Worm (Caenorhabditis elegans) whole organism, L1 larva: ENCODE data around the gene sor-1.

Experiments
- F16B12.6 ChIP-seq: fragments of 150-350 bp; optimal IDR thresholded peaks from 2 replicates; lab custom pipeline; 2014; ENCODE audit warnings: missing biosample characterization, missing genetic modification characterization
- alr-1 ChIP-seq: fragments of 200-800 bp; sonication (Bioruptor generic); optimal IDR thresholded peaks from 2 replicates; lab custom pipeline; 2018; ENCODE audit warnings: borderline replicate concordance, mild to moderate bottlenecking, missing genetic modification characterization, missing compliant biosample characterization
- aly-2 ChIP-seq: fragments of 150-350 bp; optimal IDR thresholded peaks from 2 replicates; lab custom pipeline; 2014; ENCODE audit warnings: missing biosample characterization, missing genetic modification characterization
- blmp-1 ChIP-seq: fragments of 150-350 bp; optimal IDR thresholded peaks from 2 replicates; lab custom pipeline; 2014; ENCODE audit warnings: missing biosample characterization, missing genetic modification characterization
- ceh-8 ChIP-seq: fragments of 200-800 bp; sonication (Bioruptor generic); optimal IDR thresholded peaks from 2 replicates; lab custom pipeline; 2018; ENCODE audit warnings: mild to moderate bottlenecking, missing genetic modification characterization, moderate library complexity, missing compliant biosample characterization
- ceh-88 ChIP-seq: fragments of 200-800 bp; sonication (Bioruptor generic); IDR thresholded peaks from 2 replicates; pipeline ENCODE4 v1.3.6; 2022; ENCODE audit warnings: missing genetic modification characterization, missing compliant biosample characterization
- dsc-1 ChIP-seq: sonication (generic microtip); optimal IDR thresholded peaks from 2 replicates; lab custom pipeline; 2016; ENCODE audit warnings: mild to moderate bottlenecking, missing genetic modification characterization, missing compliant biosample characterization
- efl-1 ChIP-seq, 4 experiments: fragments of 150-350 bp; optimal IDR thresholded peaks in 3 of 4; peaks in 1 of 4; 1 replicate in 1 of 4; 2 replicates in 3 of 4; lab custom pipeline; 2014; ENCODE audit warnings: missing biosample characterization in 2 of 4, missing genetic modification characterization in 2 of 4, missing genetic modification reagents in 2 of 4
- elt-3 ChIP-seq, 6 experiments: fragments of 150-350 bp in 1 of 6; sonication (generic microtip); optimal IDR thresholded peaks; 2 replicates each; lab custom pipeline; 2017 to 2018; ENCODE audit warnings: missing biosample characterization in 6 of 6, missing genetic modification characterization in 6 of 6, inconsistent platforms in 1 of 6
- fkh-4 ChIP-seq: sonication (generic microtip); optimal IDR thresholded peaks from 2 replicates; lab custom pipeline; 2016; ENCODE audit warnings: missing compliant biosample characterization, missing genetic modification characterization, borderline replicate concordance
- fkh-8 ChIP-seq: sonication (generic microtip); optimal IDR thresholded peaks from 2 replicates; lab custom pipeline; 2016; ENCODE audit warnings: mild to moderate bottlenecking, missing genetic modification characterization, missing compliant biosample characterization
- fos-1 ChIP-seq: fragments of 150-350 bp; optimal IDR thresholded peaks from 2 replicates; lab custom pipeline; 2014; ENCODE audit warnings: missing biosample characterization, missing genetic modification characterization
- hlh-17 ChIP-seq: fragments of 200-800 bp; sonication (Bioruptor generic); optimal IDR thresholded peaks from 2 replicates; lab custom pipeline; 2018; ENCODE audit warnings: missing genetic modification characterization, mild to moderate bottlenecking, missing compliant biosample characterization, moderate library complexity, borderline replicate concordance
- hlh-4 ChIP-seq: sonication (generic microtip); optimal IDR thresholded peaks from 2 replicates; lab custom pipeline; 2016; ENCODE audit warnings: mild to moderate bottlenecking, missing genetic modification characterization, missing compliant biosample characterization
- irx-1 ChIP-seq: sonication (generic microtip); optimal IDR thresholded peaks from 2 replicates; lab custom pipeline; 2016; ENCODE audit warnings: missing genetic modification characterization, missing compliant biosample characterization
- jun-1 ChIP-seq: fragments of 150-350 bp; optimal IDR thresholded peaks from 2 replicates; lab custom pipeline; 2014; ENCODE audit warnings: missing biosample characterization, missing genetic modification reagents, missing genetic modification characterization
- lin-13 ChIP-seq: fragments of 150-350 bp; optimal IDR thresholded peaks from 2 replicates; lab custom pipeline; 2014; ENCODE audit warnings: missing biosample characterization, missing genetic modification reagents, missing genetic modification characterization
- lin-35 ChIP-seq, 2 experiments: fragments of 150-350 bp; optimal IDR thresholded peaks; 2 replicates each; lab custom pipeline; 2014; ENCODE audit warnings: missing biosample characterization in 2 of 2, missing genetic modification characterization in 2 of 2, missing genetic modification reagents in 2 of 2
- lir-3 ChIP-seq: sonication (generic microtip); optimal IDR thresholded peaks from 2 replicates; lab custom pipeline; 2016; ENCODE audit warnings: mild to moderate bottlenecking, missing genetic modification characterization, moderate library complexity, missing compliant biosample characterization; ENCODE audit not compliant: poor library complexity
- lsy-2 ChIP-seq, 2 experiments: fragments of 150-350 bp; optimal IDR thresholded peaks; 2 replicates each; lab custom pipeline; 2014; ENCODE audit warnings: missing biosample characterization in 2 of 2, missing genetic modification characterization in 2 of 2
- mef-2 ChIP-seq: fragments of 150-350 bp; optimal IDR thresholded peaks from 2 replicates; lab custom pipeline; 2014; ENCODE audit warnings: missing biosample characterization, missing genetic modification characterization
- mep-1 ChIP-seq: fragments of 150-350 bp; optimal IDR thresholded peaks from 2 replicates; lab custom pipeline; 2014; ENCODE audit warnings: missing biosample characterization, missing genetic modification characterization
- nhr-20 ChIP-seq: sonication (generic microtip); optimal IDR thresholded peaks from 2 replicates; lab custom pipeline; 2016; ENCODE audit warnings: mild to moderate bottlenecking, missing genetic modification characterization, missing compliant biosample characterization
- nhr-76 ChIP-seq: sonication (generic microtip); optimal IDR thresholded peaks from 2 replicates; lab custom pipeline; 2017; ENCODE audit warnings: missing biosample characterization, missing genetic modification characterization
- nhr-77 ChIP-seq: fragments of 150-350 bp; optimal IDR thresholded peaks from 2 replicates; lab custom pipeline; 2014; ENCODE audit warnings: missing biosample characterization, missing genetic modification characterization
- nhr-85 ChIP-seq: sonication (generic microtip); peaks from one replicate; lab custom pipeline; 2016; ENCODE audit warnings: missing genetic modification characterization, inconsistent platforms, missing compliant biosample characterization
- nhr-90 ChIP-seq: sonication (generic microtip); optimal IDR thresholded peaks from 2 replicates; lab custom pipeline; 2016; ENCODE audit warnings: mild to moderate bottlenecking, missing genetic modification characterization, missing compliant biosample characterization; ENCODE audit not compliant: poor library complexity
- pqm-1 ChIP-seq: sonication (generic microtip); optimal IDR thresholded peaks from 3 replicates; lab custom pipeline; 2017; ENCODE audit warnings: missing biosample characterization, missing genetic modification characterization
- rnt-1 ChIP-seq: sonication (generic microtip); optimal IDR thresholded peaks from 2 replicates; lab custom pipeline; 2016; ENCODE audit warnings: mild to moderate bottlenecking, missing genetic modification characterization, moderate library complexity, missing compliant biosample characterization
- snu-23 ChIP-seq: sonication (generic microtip); optimal IDR thresholded peaks from 2 replicates; lab custom pipeline; 2016; ENCODE audit warnings: missing genetic modification characterization, missing compliant biosample characterization
- sox-4 ChIP-seq: sonication (generic microtip); optimal IDR thresholded peaks from 2 replicates; lab custom pipeline; 2016; ENCODE audit warnings: missing genetic modification characterization, missing compliant biosample characterization
- tbx-2 ChIP-seq: sonication (generic microtip); optimal IDR thresholded peaks from 2 replicates; lab custom pipeline; 2016; ENCODE audit warnings: missing genetic modification characterization, missing compliant biosample characterization
- unc-30 ChIP-seq: sonication (generic microtip); optimal IDR thresholded peaks from 2 replicates; lab custom pipeline; 2017; ENCODE audit warnings: missing biosample characterization, missing genetic modification characterization
- vab-15 ChIP-seq: sonication (generic microtip); optimal IDR thresholded peaks from 2 replicates; lab custom pipeline; 2017; ENCODE audit warnings: missing genotype, mild to moderate bottlenecking, missing genetic modification characterization, missing compliant biosample characterization
- zip-4 ChIP-seq: fragments of 200-800 bp; sonication (Bioruptor generic); optimal IDR thresholded peaks from 2 replicates; lab custom pipeline; 2018; ENCODE audit warnings: mild to moderate bottlenecking, missing genetic modification characterization, moderate library complexity, missing compliant biosample characterization
- ztf-11 ChIP-seq, 2 experiments: sonication (generic microtip); optimal IDR thresholded peaks; 2 replicates each; lab custom pipeline; 2016 to 2017; ENCODE audit warnings: missing genetic modification characterization in 2 of 2, missing biosample characterization in 1 of 2, missing compliant biosample characterization in 1 of 2

The sor-1 gene

DNA sequence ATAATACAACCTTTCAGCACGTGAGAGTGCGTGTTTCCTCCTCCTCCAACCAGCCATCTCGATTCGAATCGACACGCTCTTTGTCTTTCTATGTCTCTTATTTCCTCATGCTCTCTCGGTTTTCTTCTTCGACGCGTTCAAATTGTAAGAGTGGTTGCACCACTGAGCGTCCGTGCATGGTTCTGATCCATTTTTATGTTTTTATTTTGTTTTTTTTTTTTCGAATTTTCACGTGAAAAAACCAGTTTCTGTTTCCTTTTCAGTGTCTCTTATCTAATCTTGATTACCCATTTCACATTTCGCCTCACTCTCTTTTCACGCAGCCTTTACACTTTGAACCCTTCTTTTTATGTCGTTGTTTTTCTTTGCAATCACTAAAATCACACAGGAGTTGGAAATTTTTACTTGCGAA lies 47.1 kb upstream of the sor-1 start (continued):
- TF ChIP-seq hlh-17 (GFP tag; lab: Kevin White, UChicago) (no peak), unc-30 (no peak), lin-35 (GFP tag; optimal IDR thresholded peaks at IDR 0.05; lab: Kevin White, UChicago) (peak; percentile 19 to 35), nhr-90 (tag; lab: Kevin White, UChicago) (peak; percentile 40), nhr-20 (peak; percentile 53), tbx-2 (peak; percentile 13), mep-1 (peak; percentile 16), rnt-1 (tag; lab: Kevin White, UChicago) (peak; percentile 4), irx-1 (tag; lab: Kevin White, UChicago) (no peak)

DNA sequence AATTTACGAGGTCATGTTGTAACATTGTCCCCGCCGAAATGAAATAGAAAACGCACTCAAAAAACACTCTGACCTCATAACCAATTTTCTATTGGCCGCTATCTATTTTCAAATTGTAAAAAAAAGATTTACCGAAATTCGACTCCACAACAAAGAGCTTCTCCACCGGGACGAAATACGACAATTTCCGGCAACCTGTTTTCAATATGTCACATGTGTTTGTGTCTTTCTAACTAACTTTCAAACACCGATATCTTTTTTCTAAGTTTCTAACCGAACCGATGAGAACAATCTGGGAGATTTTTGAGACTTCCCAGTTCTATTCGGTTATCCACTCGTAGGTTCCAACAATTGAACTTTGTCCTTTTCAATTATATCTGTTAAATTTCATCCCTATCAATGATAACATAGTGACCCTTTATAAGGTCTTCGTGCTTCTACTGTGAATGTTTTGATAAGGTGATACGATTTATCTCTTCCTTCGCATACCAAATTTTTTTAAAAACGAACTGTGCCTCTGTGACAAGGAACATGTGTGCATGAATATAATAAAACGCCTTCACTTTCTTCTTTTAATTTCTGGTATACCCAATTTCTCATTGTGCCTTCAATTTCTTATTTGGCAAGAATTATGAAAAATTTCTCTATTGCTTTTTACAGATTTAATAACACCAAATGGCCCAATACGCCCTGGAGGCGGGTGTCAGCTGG lies 46.2 kb upstream of the sor-1 start, which contains the start of gene lmbr-1:
TSS of gene lmbr-1 (plus strand) at position 661 of the 711 bp plus-strand sequence.
- TF ChIP-seq nhr-77 = no peak
- TF ChIP-seq mef-2 (tag; lab: Kevin White, UChicago) = no peak
- peak; percentile 93 for TF ChIP-seq dsc-1 (tag; lab: Kevin White, UChicago)
- TF ChIP-seq vab-15 (tag; lab: Kevin White, UChicago) = no peak
- no peak for TF ChIP-seq nhr-76
- no peak for TF ChIP-seq fkh-8
- TF ChIP-seq lir-3 (tag; lab: Kevin White, UChicago) = no peak
- TF ChIP-seq blmp-1 (tag; lab: Kevin White, UChicago) = peak; percentile 25
- no peak for TF ChIP-seq snu-23 (GFP tag; lab: Kevin White, UChicago)
- no peak for TF ChIP-seq ceh-88
- no peak for TF ChIP-seq jun-1 (tag; lab: Kevin White, UChicago)
- TF ChIP-seq lsy-2 (tag; optimal IDR thresholded peaks at IDR 0.05; lab: Kevin White, UChicago) = no peak
- no peak for TF ChIP-seq aly-2 (tag; lab: Kevin White, UChicago)
- TF ChIP-seq zip-4 (GFP tag; lab: Kevin White, UChicago) = no peak
- no peak for TF ChIP-seq elt-3 (tag; optimal IDR thresholded peaks at IDR 0.05; lab: Kevin White, UChicago)
- TF ChIP-seq hlh-4 (tag; lab: Kevin White, UChicago) = no peak
- TF ChIP-seq pqm-1 = no peak
- TF ChIP-seq sox-4 = no peak
- TF ChIP-seq fos-1 (tag; lab: Kevin White, UChicago) = no peak
- TF ChIP-seq ztf-11 (tag; optimal IDR thresholded peaks at IDR 0.05; lab: Kevin White, UChicago) = no peak
- TF ChIP-seq fkh-4 (tag; lab: Kevin White, UChicago) = peak; percentile 58
- TF ChIP-seq efl-1 (optimal IDR thresholded peaks at IDR 0.05; lab: Kevin White, UChicago) = no peak
- TF ChIP-seq efl-1 (GFP tag; optimal IDR thresholded peaks at IDR 0.05 in 1 of 2; lab: Kevin White, UChicago) = peak in 1 of 2 experiments; percentile 46
- TF ChIP-seq nhr-85 (tag; lab: Kevin White, UChicago) = peak; percentile 13
- no peak for TF ChIP-seq lin-13 (GFP tag; lab: Kevin White, UChicago)
- TF ChIP-seq ceh-8 (GFP tag; lab: Kevin White, UChicago) = no peak
- no peak for TF ChIP-seq lin-35 (GFP tag; optimal IDR thresholded peaks at IDR 0.05; lab: Kevin White, UChicago)

DNA sequence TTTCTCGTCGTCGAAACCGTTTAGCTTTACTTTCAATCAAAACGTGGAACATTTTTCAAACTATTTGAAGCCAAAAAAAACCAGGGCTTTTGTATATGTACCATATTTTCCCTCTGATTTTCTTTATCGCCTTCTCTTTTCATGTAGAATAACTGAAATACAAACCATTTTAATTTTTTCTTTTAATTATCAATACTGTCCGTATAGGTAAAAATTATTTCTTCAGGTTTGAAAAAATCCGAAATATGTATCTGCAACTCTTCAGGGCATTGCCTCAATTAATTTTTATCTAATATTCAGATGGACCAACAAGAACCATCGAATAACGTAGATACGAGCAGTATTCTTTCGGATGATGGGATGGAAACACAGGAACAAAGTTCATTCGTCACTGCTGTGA lies 43.0 kb upstream of the sor-1 start, which contains the start of gene met-2:
TSS of gene met-2 (plus strand) at position 301 of the 400 bp plus-strand sequence.
- TF ChIP-seq fos-1 (tag; lab: Kevin White, UChicago) (no peak), efl-1 (optimal IDR thresholded peaks at IDR 0.05; lab: Kevin White, UChicago) (no peak), efl-1 (GFP tag; optimal IDR thresholded peaks at IDR 0.05 in 1 of 2; lab: Kevin White, UChicago) (peak in 1 of 2 experiments; percentile 26), F16B12.6 (tag; lab: Kevin White, UChicago) (no peak), alr-1 (tag; lab: Kevin White, UChicago) (no peak)
- TF ChIP-seq, all 84 proteins: peak for 1
